Worm (Caenorhabditis elegans) whole organism, L2 larva: ENCODE data around the gene ctsa-2.

Experiments
- C34F6.9 ChIP-seq: fragments of 150-350 bp; optimal IDR thresholded peaks from 2 replicates; lab custom pipeline; 2014; ENCODE audit warnings: missing biosample characterization, missing genetic modification characterization
- F13H6.1 ChIP-seq: sonication (generic microtip); optimal IDR thresholded peaks from 2 replicates; lab custom pipeline; 2016; ENCODE audit warnings: missing genetic modification characterization, missing compliant biosample characterization
- Y55F3AM.14 ChIP-seq: fragments of 200-800 bp; sonication (Bioruptor generic); optimal IDR thresholded peaks from 2 replicates; lab custom pipeline; 2018; ENCODE audit warnings: mild to moderate bottlenecking, missing genetic modification characterization, missing compliant biosample characterization
- ZK546.5 ChIP-seq: sonication (generic microtip); optimal IDR thresholded peaks from 2 replicates; lab custom pipeline; 2017; ENCODE audit warnings: missing biosample characterization, missing genetic modification characterization
- alr-1 ChIP-seq: fragments of 150-350 bp; optimal IDR thresholded peaks from 2 replicates; lab custom pipeline; 2014; ENCODE audit warnings: missing biosample characterization, missing genetic modification characterization
- aly-2 ChIP-seq: fragments of 150-350 bp; optimal IDR thresholded peaks from 2 replicates; lab custom pipeline; 2014; ENCODE audit warnings: missing biosample characterization, missing genetic modification characterization
- ama-1 ChIP-seq: fragments of 150-350 bp; optimal IDR thresholded peaks from 2 replicates; lab custom pipeline; 2018; ENCODE audit warnings: inconsistent platforms
- blmp-1 ChIP-seq: sonication (generic microtip); optimal IDR thresholded peaks from 2 replicates; lab custom pipeline; 2017; ENCODE audit warnings: missing genetic modification characterization, mild to moderate bottlenecking, missing compliant biosample characterization, antibody characterized with exemption, moderate library complexity; ENCODE audit not compliant: insufficient read depth
- ceh-16 ChIP-seq: fragments of 150-350 bp; optimal IDR thresholded peaks from 2 replicates; lab custom pipeline; 2014; ENCODE audit warnings: missing biosample characterization, missing genetic modification characterization
- ceh-82 ChIP-seq: fragments of 150-350 bp; optimal IDR thresholded peaks from 2 replicates; lab custom pipeline; 2014; ENCODE audit warnings: missing biosample characterization, missing genetic modification characterization
- crh-2 ChIP-seq: sonication (generic microtip); optimal IDR thresholded peaks from 2 replicates; lab custom pipeline; 2017; ENCODE audit warnings: missing biosample characterization, missing genetic modification characterization
- dmd-4 ChIP-seq: sonication (generic microtip); optimal IDR thresholded peaks from 2 replicates; lab custom pipeline; 2017; ENCODE audit warnings: missing biosample characterization, missing genetic modification characterization
- egl-27 ChIP-seq: sonication (generic microtip); optimal IDR thresholded peaks from 3 replicates; lab custom pipeline; 2017; ENCODE audit warnings: missing biosample characterization, missing genetic modification reagents, missing genetic modification characterization
- elt-3 ChIP-seq: sonication (generic microtip); optimal IDR thresholded peaks from 2 replicates; lab custom pipeline; 2017; ENCODE audit warnings: missing biosample characterization, missing genetic modification characterization
- fos-1 ChIP-seq: fragments of 150-350 bp; optimal IDR thresholded peaks from 2 replicates; lab custom pipeline; 2014; ENCODE audit warnings: missing biosample characterization, missing genetic modification characterization
- gmeb-1 ChIP-seq: fragments of 150-350 bp; optimal IDR thresholded peaks from 2 replicates; lab custom pipeline; 2014; ENCODE audit warnings: missing biosample characterization, missing genetic modification characterization
- mab-5 ChIP-seq: fragments of 150-350 bp; optimal IDR thresholded peaks from 2 replicates; lab custom pipeline; 2014; ENCODE audit warnings: missing biosample characterization, missing genetic modification characterization
- mdl-1 ChIP-seq, 2 experiments: fragments of 150-350 bp in 1 of 2; sonication (generic microtip) in 1 of 2; optimal IDR thresholded peaks; 2 replicates each; lab custom pipeline; 2017; ENCODE audit warnings: missing biosample characterization in 2 of 2, missing genetic modification characterization in 2 of 2
- nhr-10 ChIP-seq: sonication (generic microtip); optimal IDR thresholded peaks from 2 replicates; lab custom pipeline; 2017; ENCODE audit warnings: missing biosample characterization, missing genetic modification characterization
- nhr-11 ChIP-seq: fragments of 150-350 bp; optimal IDR thresholded peaks from 2 replicates; lab custom pipeline; 2014; ENCODE audit warnings: missing biosample characterization, missing genetic modification characterization
- nhr-129 ChIP-seq: fragments of 150-350 bp; optimal IDR thresholded peaks from 2 replicates; lab custom pipeline; 2014; ENCODE audit warnings: missing biosample characterization, missing genetic modification characterization
- nhr-21 ChIP-seq: fragments of 150-350 bp; optimal IDR thresholded peaks from 2 replicates; lab custom pipeline; 2014; ENCODE audit warnings: missing biosample characterization, missing genetic modification characterization
- nhr-237 ChIP-seq: fragments of 150-350 bp; optimal IDR thresholded peaks from 2 replicates; lab custom pipeline; 2014; ENCODE audit warnings: missing biosample characterization, missing genetic modification characterization
- nhr-25 ChIP-seq: fragments of 150-350 bp; sonication (generic microtip); optimal IDR thresholded peaks from 3 replicates; lab custom pipeline; 2014; ENCODE audit warnings: missing biosample characterization, missing genetic modification characterization
- nhr-6 ChIP-seq: fragments of 150-350 bp; optimal IDR thresholded peaks from 2 replicates; lab custom pipeline; 2014; ENCODE audit warnings: missing biosample characterization, missing genetic modification characterization
- nhr-77 ChIP-seq: fragments of 150-350 bp; optimal IDR thresholded peaks from 2 replicates; lab custom pipeline; 2014; ENCODE audit warnings: missing biosample characterization, missing genetic modification characterization
- sem-4 ChIP-seq: fragments of 150-350 bp; optimal IDR thresholded peaks from 2 replicates; lab custom pipeline; 2014; ENCODE audit warnings: missing biosample characterization, missing genetic modification reagents, missing genetic modification characterization
- skn-1 ChIP-seq: sonication (generic microtip); optimal IDR thresholded peaks from 2 replicates; lab custom pipeline; 2017; ENCODE audit warnings: missing biosample characterization, missing genetic modification characterization
- sma-3 ChIP-seq: sonication (generic microtip); optimal IDR thresholded peaks from 2 replicates; lab custom pipeline; 2016; ENCODE audit warnings: missing genetic modification reagents, missing genetic modification characterization, missing compliant biosample characterization
- sma-9 ChIP-seq, 2 experiments: fragments of 150-350 bp in 1 of 2; sonication (generic microtip) in 1 of 2; optimal IDR thresholded peaks; 2 replicates each; lab custom pipeline; 2014 to 2016; ENCODE audit warnings: missing genetic modification characterization in 2 of 2, mild to moderate bottlenecking in 1 of 2, missing biosample characterization in 1 of 2, missing compliant biosample characterization in 1 of 2, missing genetic modification reagents in 1 of 2, moderate library complexity in 1 of 2
- unc-39 ChIP-seq: fragments of 150-350 bp; optimal IDR thresholded peaks from 2 replicates; lab custom pipeline; 2014; ENCODE audit warnings: missing biosample characterization, missing genetic modification characterization
- unc-55 ChIP-seq: fragments of 150-350 bp; sonication (generic microtip); optimal IDR thresholded peaks from 3 replicates; lab custom pipeline; 2014; ENCODE audit warnings: missing biosample characterization, missing genetic modification reagents, missing genetic modification characterization
- unc-62 ChIP-seq: fragments of 150-350 bp; optimal IDR thresholded peaks from 2 replicates; lab custom pipeline; 2014; ENCODE audit warnings: missing biosample characterization, missing genetic modification reagents, missing genetic modification characterization
- zag-1 ChIP-seq: fragments of 150-350 bp; optimal IDR thresholded peaks from 2 replicates; lab custom pipeline; 2014; ENCODE audit warnings: missing biosample characterization, missing genetic modification characterization
- ztf-1 ChIP-seq: fragments of 200-800 bp; sonication (Bioruptor generic); conservative IDR thresholded peaks from 2 replicates; pipeline ENCODE4 v1.3.6; 2022; ENCODE audit warnings: missing genetic modification characterization, missing compliant biosample characterization
- ztf-11 ChIP-seq: sonication (generic microtip); optimal IDR thresholded peaks from 2 replicates; lab custom pipeline; 2017; ENCODE audit warnings: missing biosample characterization, missing genetic modification characterization
- ztf-4 ChIP-seq: fragments of 150-350 bp; optimal IDR thresholded peaks from 2 replicates; lab custom pipeline; 2014; ENCODE audit warnings: missing biosample characterization, missing genetic modification characterization

Gene ctsa-2

ce11 chrX:6455157-6455556 lies 24.7 kb upstream of the ctsa-2 start, which contains the start of gene nas-33:
Gene nas-33 (minus strand): TSS chrX:6455257.
- TF ChIP-seq mab-5 (tag; lab: Kevin White, UChicago) (no peak), unc-62 (GFP tag; lab: Kevin White, UChicago) (no peak), sem-4 (tag; lab: Kevin White, UChicago) (no peak), sma-9 (GFP tag; optimal IDR thresholded peaks at IDR 0.05; lab: Kevin White, UChicago) (no peak), sma-9 (tag; optimal IDR thresholded peaks at IDR 0.05; lab: Kevin White, UChicago) (no peak), nhr-129 (tag; lab: Kevin White, UChicago) (no peak)
- TF ChIP-seq, all 48 proteins: peak for 0

- no peak for TF ChIP-seq skn-1 (tag; lab: Kevin White, UChicago)
- TF ChIP-seq F13H6.1 (tag; lab: Kevin White, UChicago) = no peak
- no peak for TF ChIP-seq sma-3 (GFP tag; lab: Kevin White, UChicago)
- no peak for TF ChIP-seq ztf-4 (tag; lab: Kevin White, UChicago)
- no peak for TF ChIP-seq Y55F3AM.14
- no peak for TF ChIP-seq unc-55 (GFP tag; lab: Kevin White, UChicago)
- TF ChIP-seq nhr-6 (tag; lab: Kevin White, UChicago) = no peak
- TF ChIP-seq ceh-82 = no peak
- no peak for TF ChIP-seq nhr-77 (tag; lab: Kevin White, UChicago)
- no peak for TF ChIP-seq mab-5 (tag; lab: Kevin White, UChicago)
- TF ChIP-seq C34F6.9 (tag; lab: Kevin White, UChicago) = no peak
- no peak for TF ChIP-seq ztf-11 (tag; lab: Kevin White, UChicago)
- TF ChIP-seq crh-2 = no peak
- TF ChIP-seq ztf-1 (GFP tag; lab: Robert Waterston, UW) = no peak
- TF ChIP-seq ZK546.5 = no peak
Measured at ce11 chrX:6450839-6451491, 20.6 kb upstream of the ctsa-2 start, which contains the start of the genes grl-6 and K10C2.6. Gene grl-6 (minus strand): TSS chrX:6450939. Gene K10C2.6 (plus strand): TSS chrX:6451441.

ce11 chrX:6448866-6449400 lies 18.5 kb upstream of the ctsa-2 start, which contains the start of gene fah-1:
Gene fah-1 (minus strand): TSS chrX:6448916.
- TF ChIP-seq ztf-4 (tag; lab: Kevin White, UChicago) (peak; percentile 38), unc-39 (tag; lab: Kevin White, UChicago) (no peak), nhr-11 (no peak), sma-9 (GFP tag; optimal IDR thresholded peaks at IDR 0.05; lab: Kevin White, UChicago) (peak; percentile 86), sma-9 (tag; optimal IDR thresholded peaks at IDR 0.05; lab: Kevin White, UChicago) (no peak), C34F6.9 (tag; lab: Kevin White, UChicago) (no peak), nhr-237 (tag; lab: Kevin White, UChicago) (no peak), sma-3 (GFP tag; lab: Kevin White, UChicago) (peak; percentile 89), nhr-21 (tag; lab: Kevin White, UChicago) (peak; percentile 58), Y55F3AM.14 (peak; percentile 54), crh-2 (peak; percentile 51), skn-1 (tag; lab: Kevin White, UChicago) (no peak), mdl-1 (tag; optimal IDR thresholded peaks at IDR 0.05; lab: Kevin White, UChicago) (peak in 1 of 2 experiments; percentile 33), ama-1 (no peak), nhr-129 (tag; lab: Kevin White, UChicago) (peak; percentile 60), unc-55 (GFP tag; lab: Kevin White, UChicago) (no peak), egl-27 (tag; lab: Kevin White, UChicago) (peak; percentile 56), ceh-16 (tag; lab: Kevin White, UChicago) (no peak), dmd-4 (tag; lab: Kevin White, UChicago) (no peak), nhr-6 (tag; lab: Kevin White, UChicago) (peak; percentile 33), alr-1 (tag; lab: Kevin White, UChicago) (no peak), nhr-10 (tag; lab: Kevin White, UChicago) (no peak), aly-2 (tag; lab: Kevin White, UChicago) (no peak), zag-1 (tag; lab: Kevin White, UChicago) (no peak), F13H6.1 (tag; lab: Kevin White, UChicago) (peak; percentile 32), nhr-77 (tag; lab: Kevin White, UChicago) (no peak), nhr-25 (peak; percentile 75), blmp-1 (tag; lab: Kevin White, UChicago) (peak; percentile 34), fos-1 (tag; lab: Kevin White, UChicago) (peak; percentile 43), elt-3 (tag; lab: Kevin White, UChicago) (no peak), ztf-1 (GFP tag; lab: Robert Waterston, UW) (no peak), gmeb-1 (peak; percentile 51)
